Fruit fly (Drosophila melanogaster) whole organism, larva: ENCODE measurements around the gene ATPsynbetaL.

Experiments
- noc ChIP-seq: fragments of 200-800 bp; sonication (Bioruptor generic); optimal IDR thresholded peaks from 3 replicates; lab custom pipeline; 2019; ENCODE audit warnings: missing biosample characterization, mild to moderate bottlenecking, missing genetic modification characterization, moderate library complexity

Gene ATPsynbetaL

DNA sequence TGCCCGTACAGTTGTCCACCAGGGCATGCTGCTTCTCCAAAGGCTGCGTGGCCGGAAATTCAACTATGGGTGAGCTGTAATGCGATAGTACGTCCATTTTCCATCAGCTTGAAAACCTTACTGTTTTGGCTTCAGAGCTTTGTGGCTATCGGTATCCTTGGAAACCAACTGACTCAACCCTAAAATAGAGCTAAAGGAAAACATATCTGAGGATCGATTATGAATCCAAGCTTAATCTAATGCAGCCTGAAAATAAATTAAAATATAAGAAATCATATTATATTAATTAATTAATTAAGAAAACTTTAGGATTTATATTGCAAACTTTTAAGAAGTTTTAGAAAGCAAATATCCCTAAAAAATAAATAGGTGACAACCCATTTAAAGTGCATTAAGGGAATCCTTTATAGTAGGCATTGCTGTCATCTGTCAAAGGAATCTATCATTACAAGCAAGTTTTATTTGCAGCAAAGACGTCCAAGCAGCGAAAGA, at the start of gene ATPsynbetaL, which contains the start of gene CG13074:
ATPsynbetaL (plus strand) TSS at position 442 of the 492 bp plus-strand sequence.
CG13074 (minus strand) TSS at position 101 of the 492 bp plus-strand sequence.
- no peak for TF ChIP-seq noc (tag; lab: Kevin White, UChicago)

DNA sequence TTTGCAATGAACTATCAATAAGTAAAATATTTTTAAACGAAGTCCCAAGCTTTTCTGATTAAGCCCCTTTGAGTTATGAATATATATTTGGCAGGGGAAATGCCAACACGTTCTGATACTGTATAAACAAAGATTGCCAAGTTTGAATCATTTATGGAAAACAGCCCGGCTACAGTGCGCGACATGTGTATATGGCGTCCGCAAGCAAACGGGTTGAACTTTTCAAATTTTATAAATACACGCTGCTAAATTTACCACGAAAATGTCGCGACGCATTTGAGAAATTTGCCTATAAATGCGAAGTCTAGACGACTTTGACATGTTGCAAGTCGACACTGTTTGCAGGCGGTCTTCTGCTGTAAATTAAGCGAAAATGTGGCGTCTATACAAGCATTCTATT, 49.5 kb upstream of the ATPsynbetaL start:
- TF ChIP-seq noc (tag; lab: Kevin White, UChicago): peak; percentile 63

DNA sequence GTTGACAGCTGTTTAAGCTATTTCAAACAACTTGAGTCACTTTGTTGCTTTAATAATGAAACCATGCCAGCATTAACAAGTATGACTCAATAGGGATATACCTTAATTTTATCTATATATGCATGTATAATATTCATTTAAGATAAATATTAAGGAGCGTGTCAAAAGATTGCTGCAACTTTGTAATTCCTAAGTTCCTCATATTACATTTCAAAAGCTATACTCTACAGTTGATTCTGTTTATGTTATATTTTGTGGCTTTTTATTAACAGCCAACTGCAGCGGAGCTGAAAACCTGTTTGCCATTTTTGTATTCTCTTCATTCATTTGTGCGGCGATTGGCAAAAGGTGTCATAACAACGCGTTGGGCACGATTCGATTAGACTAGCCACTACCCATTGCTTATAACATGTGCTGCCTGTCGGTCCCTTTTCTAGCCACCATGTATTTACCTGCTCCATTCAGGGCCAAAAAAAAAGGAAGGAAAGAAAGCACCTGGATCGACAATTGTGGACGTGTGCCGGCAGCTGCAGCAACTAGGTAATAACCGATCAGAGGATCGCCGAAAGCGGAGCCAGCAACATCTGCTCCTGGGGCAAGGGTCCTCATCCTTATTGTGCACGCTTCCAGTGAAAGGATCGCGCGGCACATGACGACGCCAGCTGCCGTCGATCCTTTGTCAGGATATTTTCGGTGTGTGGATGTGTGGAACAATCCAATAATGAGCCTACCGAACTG, 48.7 kb upstream of the ATPsynbetaL start:
- TF ChIP-seq noc (tag; lab: Kevin White, UChicago): no peak

DNA sequence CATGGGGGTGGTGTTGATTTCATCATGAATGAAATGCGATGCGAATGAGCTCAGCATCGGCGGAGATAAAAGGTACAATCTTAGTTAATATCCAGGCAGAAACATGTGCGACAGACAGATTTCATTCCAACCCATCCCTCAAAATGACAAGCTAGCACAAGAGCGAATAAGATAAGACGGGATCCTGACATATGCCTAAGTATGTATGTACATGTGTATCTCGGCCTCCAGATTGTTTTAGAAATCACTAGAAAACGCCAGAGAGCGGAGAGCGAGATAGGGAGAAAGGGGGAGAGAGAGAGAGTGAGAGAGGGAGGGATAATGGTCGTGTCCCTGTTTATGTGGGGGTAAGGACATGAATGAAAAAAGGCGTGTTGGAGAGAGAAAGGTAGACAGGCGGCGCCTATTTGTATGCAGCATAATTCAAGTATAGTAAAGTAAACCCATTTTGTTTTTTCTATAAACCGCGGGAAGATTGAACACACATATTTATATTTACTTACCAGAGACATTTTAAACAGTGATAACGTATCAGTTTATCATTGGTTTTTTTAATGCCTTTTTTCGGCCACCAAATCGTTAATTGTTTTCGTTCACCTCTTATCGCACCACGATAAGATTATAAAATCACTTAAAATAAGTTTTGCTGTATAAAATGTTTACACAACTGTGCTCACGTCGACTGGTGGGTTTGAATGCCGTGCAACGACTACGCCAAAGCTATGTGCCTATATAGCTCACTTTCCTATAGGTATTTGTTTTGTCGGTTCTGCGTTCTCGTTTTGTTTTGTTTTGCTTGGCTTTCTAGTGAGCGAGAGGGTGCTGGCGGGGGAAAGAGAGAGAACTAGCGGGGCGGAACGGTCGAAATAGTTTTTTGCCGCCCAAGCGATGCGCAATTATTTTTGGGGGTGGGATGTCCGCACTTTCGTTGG, 47.4 kb upstream of the ATPsynbetaL start:
- TF ChIP-seq noc (tag; lab: Kevin White, UChicago): peak; percentile 63

DNA sequence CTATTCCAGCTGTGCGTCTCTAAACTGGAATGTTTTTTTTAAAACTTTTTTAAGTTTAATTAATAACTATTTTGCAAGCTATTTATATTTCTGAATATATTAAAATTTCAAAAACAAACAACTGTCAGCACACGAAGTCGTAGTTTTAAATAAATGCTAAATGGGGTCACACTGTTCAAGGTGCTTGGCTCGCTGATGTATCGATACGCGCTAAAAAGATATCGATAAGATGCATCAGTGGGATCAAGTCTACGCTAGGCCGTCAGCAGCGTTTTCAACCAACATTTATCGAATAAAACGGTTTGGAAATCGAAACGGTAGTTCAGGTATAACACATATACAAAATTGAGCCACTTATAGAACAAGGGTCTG, 46.8 kb upstream of the ATPsynbetaL start, which contains the start of gene Diap1:
Diap1 (minus strand) TSS at position 148 of the 372 bp plus-strand sequence.
- no peak for TF ChIP-seq noc (tag; lab: Kevin White, UChicago)

DNA sequence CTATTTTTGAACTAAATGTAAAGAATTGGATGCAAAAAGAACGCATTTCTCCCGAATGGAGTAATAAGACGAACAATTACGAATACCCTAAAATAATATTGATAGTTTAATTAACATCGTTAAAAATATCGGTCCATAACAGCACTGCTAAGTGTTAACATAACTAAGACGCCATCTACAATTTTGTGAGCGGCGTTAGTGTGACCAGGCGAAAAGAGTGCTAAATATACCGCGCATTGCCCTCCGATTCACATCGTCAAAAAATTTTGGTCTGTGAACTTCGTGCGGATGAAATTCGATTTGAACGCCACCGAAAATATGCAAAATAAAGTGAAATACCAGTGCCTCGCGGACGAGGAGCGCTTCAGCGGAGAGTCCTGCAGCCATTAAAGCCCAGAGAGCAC, 45.9 kb upstream of the ATPsynbetaL start, which contains the start of gene Mbs:
Mbs (plus strand) TSS at position 241 of the 404 bp plus-strand sequence.
- peak; percentile 37 for TF ChIP-seq noc (tag; lab: Kevin White, UChicago)

DNA sequence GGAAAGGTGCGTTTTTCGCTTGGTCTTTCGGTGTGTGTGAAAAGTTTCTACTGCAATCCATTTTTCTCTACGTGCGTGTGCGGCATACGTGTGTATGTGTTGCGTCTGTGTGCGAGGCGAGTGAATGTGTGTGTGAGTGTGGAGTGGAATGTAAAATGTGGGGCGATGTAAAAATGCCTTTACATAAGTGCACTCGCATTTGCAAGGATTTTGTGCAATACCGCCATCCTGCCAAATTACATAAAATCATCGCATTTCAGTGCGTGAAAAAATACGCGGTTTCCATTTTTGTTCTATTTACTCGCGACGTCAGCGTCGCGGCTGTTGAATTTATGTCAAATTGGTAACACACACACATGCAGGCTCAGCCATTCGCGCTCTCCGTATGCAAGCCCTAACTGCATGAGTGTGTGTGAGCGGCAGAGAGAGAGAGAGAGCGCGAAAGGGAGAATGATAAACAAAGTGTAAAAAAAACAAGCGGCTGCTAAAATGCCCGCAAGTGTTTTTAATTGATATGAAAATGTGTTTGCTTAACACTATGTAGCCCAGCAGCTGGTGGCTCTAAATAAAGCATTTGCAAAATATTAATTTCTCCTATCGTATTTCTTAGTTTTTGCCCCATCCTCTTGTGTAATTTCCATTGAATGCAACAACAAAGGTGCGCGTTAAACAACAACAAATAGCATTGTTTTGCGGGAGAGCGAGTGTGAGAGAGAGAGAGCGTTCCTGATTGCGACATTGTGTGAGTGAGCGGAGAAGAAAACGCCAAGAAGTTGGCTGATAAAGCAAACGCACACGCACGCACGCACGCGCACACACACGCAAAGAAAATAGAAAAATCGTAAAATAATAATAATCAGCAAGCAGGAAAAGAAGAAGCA, 45.2 kb upstream of the ATPsynbetaL start:
- TF ChIP-seq noc (tag; lab: Kevin White, UChicago): no peak

DNA sequence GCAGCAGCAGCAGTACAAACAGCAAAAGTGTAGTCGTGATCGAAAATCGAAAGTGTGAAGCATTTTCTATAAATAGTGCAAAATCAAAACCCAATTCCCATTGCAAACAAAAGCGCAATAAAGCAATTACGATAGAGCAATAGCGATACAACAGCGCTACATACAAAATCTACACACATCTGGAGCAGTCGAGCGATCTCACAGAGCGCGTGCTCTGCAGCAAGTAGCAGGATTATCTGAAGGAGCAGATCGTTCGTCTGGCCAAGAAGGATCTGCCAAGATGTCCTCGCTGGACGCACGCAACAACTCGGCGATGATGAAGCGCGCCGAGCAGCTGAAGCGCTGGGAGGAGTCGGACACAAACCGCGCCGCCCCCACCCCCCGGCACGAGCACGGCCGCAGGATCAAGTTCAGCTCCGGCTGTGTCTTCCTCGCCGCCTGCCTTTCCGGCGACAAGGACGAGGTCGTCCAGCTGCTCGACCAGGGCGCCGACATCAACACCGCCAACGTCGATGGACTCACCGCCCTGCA, 44.5 kb upstream of the ATPsynbetaL start:
- no peak for TF ChIP-seq noc (tag; lab: Kevin White, UChicago)

DNA sequence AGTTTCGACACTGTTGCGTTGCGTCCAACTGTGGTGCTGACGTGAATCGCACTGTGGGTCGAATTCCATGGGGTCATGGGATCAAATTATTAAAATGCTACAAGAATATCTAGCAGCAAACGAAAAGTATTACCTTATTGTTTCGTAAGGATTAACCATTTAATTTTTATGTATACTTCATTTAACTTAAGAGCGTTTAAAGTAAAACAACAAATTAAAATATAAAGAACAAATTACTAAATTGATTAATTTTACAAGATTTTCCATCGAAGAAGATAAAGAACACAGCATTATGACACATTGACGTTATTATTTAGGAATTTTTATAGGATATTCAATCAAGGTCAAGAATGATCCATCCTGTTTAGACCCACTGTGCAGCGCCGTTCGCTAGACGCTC, 43.5 kb upstream of the ATPsynbetaL start:
- TF ChIP-seq noc (tag; lab: Kevin White, UChicago): peak; percentile 32

DNA sequence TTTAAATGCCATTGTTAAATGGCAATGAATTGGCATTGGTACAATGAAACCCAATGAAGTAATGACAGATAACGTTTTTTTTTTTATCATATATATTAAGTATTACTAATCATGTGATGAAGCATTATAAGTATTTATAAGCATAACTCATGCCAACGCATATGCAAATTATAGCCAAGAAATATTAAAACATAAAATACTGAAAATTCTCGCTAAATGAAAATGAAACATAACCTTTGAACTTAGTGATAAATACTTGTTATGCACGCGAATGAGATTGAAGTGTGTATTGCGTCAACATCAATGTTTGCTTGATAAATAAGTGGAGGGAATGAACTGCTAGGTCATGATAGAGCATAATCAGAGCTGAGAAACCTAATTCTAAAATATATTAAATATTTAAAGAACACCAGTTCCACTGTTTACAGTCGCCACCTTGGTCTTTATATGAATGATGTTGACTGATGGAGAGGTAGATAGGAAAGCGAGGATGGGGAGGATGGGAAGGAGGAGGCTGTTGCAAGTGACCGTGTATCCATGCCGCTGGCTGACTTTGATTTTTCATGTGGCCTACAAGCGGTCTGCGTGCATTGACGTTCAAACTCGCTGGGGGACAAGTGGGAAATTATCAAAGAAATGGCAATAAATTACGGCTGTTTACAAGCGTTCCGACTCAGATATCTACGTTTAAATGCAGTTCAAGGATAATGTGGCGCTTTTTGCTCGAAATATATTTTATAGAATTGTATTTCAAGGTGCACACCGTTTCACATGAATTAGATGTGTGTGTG, 41.3 kb upstream of the ATPsynbetaL start:
- no peak for TF ChIP-seq noc (tag; lab: Kevin White, UChicago)

DNA sequence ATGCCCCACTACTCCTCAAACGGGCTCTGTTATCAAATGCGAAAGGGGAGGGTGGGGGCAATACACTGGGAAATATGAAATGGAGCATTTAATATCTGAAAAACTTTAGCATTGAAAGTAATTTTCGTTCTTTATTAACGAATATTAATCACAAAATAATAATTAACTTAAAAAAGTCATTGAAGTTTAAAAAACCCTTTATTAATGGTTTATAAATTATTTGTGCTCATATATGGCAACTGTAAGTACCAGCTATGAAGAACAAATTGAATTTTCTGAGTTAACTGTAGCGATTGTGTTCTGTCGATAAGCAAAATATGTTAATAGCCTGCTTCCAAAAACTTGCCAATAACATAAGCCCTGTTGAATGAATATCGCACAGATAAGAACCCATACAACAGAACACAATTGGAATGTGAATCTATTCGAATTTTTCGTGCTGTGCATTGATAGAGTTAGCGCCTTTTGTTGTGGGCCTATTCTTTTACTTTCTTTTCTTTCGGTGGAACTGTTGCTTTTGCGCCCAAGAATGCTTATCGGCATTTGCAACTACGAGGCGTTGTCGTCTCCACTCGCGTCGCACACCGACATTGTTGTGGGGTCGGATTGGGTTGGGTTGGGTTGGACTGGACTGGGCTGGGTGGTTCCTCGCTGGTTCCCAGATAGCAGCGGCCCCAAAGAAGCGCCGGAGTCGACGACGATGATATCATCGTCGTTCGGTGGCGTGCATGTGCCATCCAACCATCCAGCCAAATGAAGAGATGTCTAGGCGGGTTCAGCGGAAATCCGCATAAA, 36.6 kb upstream of the ATPsynbetaL start:
- TF ChIP-seq noc (tag; lab: Kevin White, UChicago): peak; percentile 89

DNA sequence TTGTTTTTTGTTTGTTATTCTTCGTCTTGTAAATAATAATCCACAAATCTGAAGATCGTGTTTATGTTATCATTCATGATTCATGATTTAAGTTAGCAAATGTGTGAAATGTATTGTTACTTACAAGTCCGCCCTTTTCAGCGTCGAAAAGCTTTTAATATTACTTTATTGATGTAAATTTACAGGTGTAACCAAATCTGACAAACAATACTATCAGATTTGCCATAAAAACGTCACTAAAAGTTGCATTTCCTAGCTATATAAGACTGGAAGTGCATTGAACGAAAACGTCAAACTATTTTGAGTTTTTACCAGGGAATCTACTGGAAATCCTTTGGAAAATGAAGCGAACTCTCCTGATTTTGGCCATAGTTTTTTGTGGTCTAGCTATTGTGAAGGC, 15.4 kb upstream of the ATPsynbetaL start, which contains the start of gene CG33258:
CG33258 (plus strand) TSS at position 301 of the 400 bp plus-strand sequence.
- no peak for TF ChIP-seq noc (tag; lab: Kevin White, UChicago)

DNA sequence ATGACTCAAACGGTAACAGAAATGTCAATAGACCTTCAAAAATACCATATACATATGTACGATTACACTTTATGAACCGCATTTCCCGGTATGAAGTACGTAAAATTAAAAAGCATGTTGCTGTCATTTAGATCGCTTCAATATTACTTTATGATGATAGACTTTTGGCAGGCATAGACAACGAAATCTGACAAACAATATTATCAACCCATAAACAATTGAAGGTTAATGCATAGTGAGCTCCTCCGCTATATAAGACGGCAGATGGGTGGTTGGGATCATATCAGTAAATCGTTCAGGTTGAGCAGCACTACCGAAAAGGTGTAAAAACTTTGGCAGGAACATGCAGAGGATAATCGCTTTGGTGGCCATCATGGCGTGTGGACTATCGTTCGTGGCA, 13.9 kb upstream of the ATPsynbetaL start, which contains the start of gene CG13075:
CG13075 (plus strand) TSS at position 301 of the 400 bp plus-strand sequence.
- no peak for TF ChIP-seq noc (tag; lab: Kevin White, UChicago)
